Fruit fly (Drosophila melanogaster) whole organism, embryonic: ENCODE measurements around the gene UQCR-14.

ENCODE experiments used
- ATbp ChIP-seq: fragments of 200-800 bp; sonication (Bioruptor generic); optimal IDR thresholded peaks from 2 replicates; lab custom pipeline; 2017; ENCODE audit warnings: missing biosample characterization, mild to moderate bottlenecking, missing genetic modification characterization, missing genetic modification reagents
- CG11560 ChIP-seq: fragments of 200-800 bp; sonication (Bioruptor generic); IDR thresholded peaks from 3 replicates; pipeline ENCODE4 v1.3.6; 2022; ENCODE audit warnings: missing biosample characterization, missing genetic modification characterization
- CG12155 ChIP-seq: fragments of 200-800 bp; sonication (Bioruptor generic); optimal IDR thresholded peaks from 3 replicates; lab custom pipeline; 2016; ENCODE audit warnings: missing biosample characterization, missing genetic modification characterization
- CG14014 ChIP-seq: fragments of 200-800 bp; sonication (Bioruptor generic); IDR thresholded peaks from 2 replicates; pipeline ENCODE4 v1.3.6; 2022; ENCODE audit warnings: missing biosample characterization, missing genetic modification characterization
- CG15601 ChIP-seq: fragments of 200-800 bp; sonication (Bioruptor generic); optimal IDR thresholded peaks from 3 replicates; lab custom pipeline; 2019; ENCODE audit warnings: missing biosample characterization, mild to moderate bottlenecking, missing genetic modification characterization, moderate library complexity
- CG17361 ChIP-seq: fragments of 200-800 bp; sonication (Bioruptor generic); IDR thresholded peaks from 3 replicates; pipeline ENCODE4 v1.3.6; 2022; ENCODE audit warnings: missing biosample characterization, missing genetic modification characterization
- CG18599 ChIP-seq: fragments of 200-800 bp; sonication (Bioruptor generic); optimal IDR thresholded peaks from 3 replicates; lab custom pipeline; 2017; ENCODE audit warnings: missing biosample characterization, missing genetic modification characterization, mild to moderate bottlenecking, moderate library complexity, missing genetic modification reagents
- CG18619 ChIP-seq: fragments of 200-800 bp; sonication (Bioruptor generic); optimal IDR thresholded peaks from 3 replicates; lab custom pipeline; 2017; ENCODE audit warnings: missing biosample characterization, mild to moderate bottlenecking, missing genetic modification characterization
- CG2712 ChIP-seq: fragments of 200-800 bp; optimal IDR thresholded peaks from 3 replicates; lab custom pipeline; 2019; ENCODE audit warnings: missing biosample characterization, mild to moderate bottlenecking, missing genetic modification characterization, moderate library complexity
- CG2875 ChIP-seq: fragments of 200-800 bp; sonication (Bioruptor generic); optimal IDR thresholded peaks from 2 replicates; lab custom pipeline; 2017; ENCODE audit warnings: missing biosample characterization, mild to moderate bottlenecking, missing genetic modification characterization, missing genetic modification reagents
- CG30020 ChIP-seq: fragments of 200-800 bp; optimal IDR thresholded peaks from 2 replicates; lab custom pipeline; 2019; ENCODE audit warnings: missing biosample characterization, mild to moderate bottlenecking, missing genetic modification characterization, moderate library complexity
- CG31441 ChIP-seq: fragments of 200-800 bp; sonication (Bioruptor generic); IDR thresholded peaks from 2 replicates; pipeline ENCODE4 v1.3.6; 2022; ENCODE audit warnings: missing biosample characterization, missing genetic modification characterization
- CG3281 ChIP-seq: fragments of 200-800 bp; sonication (Bioruptor generic); optimal IDR thresholded peaks from 3 replicates; lab custom pipeline; 2017; ENCODE audit warnings: missing biosample characterization, mild to moderate bottlenecking, missing genetic modification characterization
- CG3407 ChIP-seq: fragments of 200-800 bp; sonication (Bioruptor generic); optimal IDR thresholded peaks from 2 replicates; lab custom pipeline; 2018; ENCODE audit warnings: missing biosample characterization, mild to moderate bottlenecking, missing genetic modification characterization
- CG4730 ChIP-seq: fragments of 200-800 bp; sonication (Bioruptor generic); IDR thresholded peaks from 2 replicates; pipeline ENCODE4 v1.3.6; 2022; ENCODE audit warnings: missing biosample characterization, missing genetic modification characterization
- CG6683 ChIP-seq: fragments of 200-800 bp; sonication (Bioruptor generic); optimal IDR thresholded peaks from 2 replicates; lab custom pipeline; 2017; ENCODE audit warnings: missing biosample characterization, mild to moderate bottlenecking, missing genetic modification characterization, missing genetic modification reagents
- CG6791 ChIP-seq: fragments of 200-800 bp; sonication (Bioruptor generic); IDR thresholded peaks from 3 replicates; pipeline ENCODE4 v1.3.6; 2022; ENCODE audit warnings: missing biosample characterization, missing genetic modification characterization; ENCODE audit not compliant: partially characterized antibody
- CG8290 ChIP-seq, 3 experiments: fragments of 200-800 bp; sonication (Bioruptor generic); optimal IDR thresholded peaks; 2 replicates each; lab custom pipeline; 2016 to 2019; ENCODE audit warnings: missing biosample characterization in 3 of 3, missing genetic modification characterization in 3 of 3, mild to moderate bottlenecking in 2 of 3, moderate library complexity in 1 of 3
- CG8944 ChIP-seq: fragments of 200-800 bp; sonication (Bioruptor generic); optimal IDR thresholded peaks from 3 replicates; lab custom pipeline; 2016; ENCODE audit warnings: missing biosample characterization, missing genetic modification characterization
- CkIIα-i1 ChIP-seq: fragments of 200-800 bp; sonication (Bioruptor generic); IDR thresholded peaks from 2 replicates; pipeline ENCODE4 v1.3.6; 2022; ENCODE audit warnings: missing biosample characterization, missing genetic modification characterization
- Deaf1 ChIP-seq: fragments of 200-800 bp; optimal IDR thresholded peaks from 3 replicates; lab custom pipeline; 2019; ENCODE audit warnings: missing biosample characterization, mild to moderate bottlenecking, missing genetic modification characterization, moderate library complexity
- E2f2 ChIP-seq: fragments of 200-800 bp; sonication (Bioruptor generic); IDR thresholded peaks from 2 replicates; pipeline ENCODE4 v1.3.6; 2022; ENCODE audit warnings: missing biosample characterization, missing genetic modification characterization
- Hr78 ChIP-seq, 2 experiments: fragments of 200-800 bp in 1 of 2; fragments of >200 bp in 1 of 2; sonication (Bioruptor generic) in 1 of 2; optimal IDR thresholded peaks; 2 replicates each; lab custom pipeline; 2017 to 2019; ENCODE audit warnings: missing biosample characterization in 2 of 2, missing genetic modification characterization in 2 of 2, mild to moderate bottlenecking in 1 of 2, moderate library complexity in 1 of 2
- Hsf ChIP-seq: fragments of 200-800 bp; sonication (Bioruptor generic); optimal IDR thresholded peaks from 3 replicates; lab custom pipeline; 2016; ENCODE audit warnings: missing biosample characterization, missing genetic modification characterization
- Jarid2 ChIP-seq: fragments of 200-800 bp; sonication (Bioruptor generic); optimal IDR thresholded peaks from 3 replicates; lab custom pipeline; 2017; ENCODE audit warnings: mild to moderate bottlenecking, missing biosample characterization, missing genetic modification reagents, missing genetic modification characterization
- MBD-R2 ChIP-seq: fragments of 200-800 bp; sonication (Bioruptor generic); IDR thresholded peaks from 2 replicates; pipeline ENCODE4 v1.3.6; 2022; ENCODE audit warnings: missing biosample characterization, missing genetic modification characterization
- Max ChIP-seq: fragments of 200-800 bp; sonication (Bioruptor generic); optimal IDR thresholded peaks from 2 replicates; lab custom pipeline; 2016; ENCODE audit warnings: missing biosample characterization, mild to moderate bottlenecking, missing genetic modification characterization
- NfI ChIP-seq: fragments of 200-800 bp; sonication (Bioruptor generic); optimal IDR thresholded peaks from 3 replicates; lab custom pipeline; 2018; ENCODE audit warnings: missing biosample characterization, mild to moderate bottlenecking, missing genetic modification characterization, moderate library complexity
- Opbp ChIP-seq: fragments of 200-800 bp; sonication (Bioruptor generic); IDR thresholded peaks from 3 replicates; pipeline ENCODE4 v1.3.6; 2022; ENCODE audit warnings: missing biosample characterization, missing genetic modification characterization; ENCODE audit not compliant: partially characterized antibody
- Spps ChIP-seq: fragments of 200-800 bp; sonication (Bioruptor generic); optimal IDR thresholded peaks from 2 replicates; lab custom pipeline; 2018; ENCODE audit warnings: missing biosample characterization, mild to moderate bottlenecking, missing genetic modification characterization
- Sry-δ ChIP-seq: fragments of 200-800 bp; sonication (Bioruptor generic); optimal IDR thresholded peaks from 2 replicates; lab custom pipeline; 2016; ENCODE audit warnings: missing biosample characterization, missing genetic modification characterization
- Trl ChIP-seq, 3 experiments: fragments of >200 bp in 2 of 3; fragments of 200-800 bp in 1 of 3; sonication (Bioruptor generic) in 1 of 3; optimal IDR thresholded peaks; 2 replicates in 1 of 3; 3 replicates in 2 of 3; lab custom pipeline; 2016 to 2017; ENCODE audit warnings: missing biosample characterization in 1 of 3, missing genetic modification characterization in 1 of 3
- ato ChIP-seq: fragments of 200-800 bp; sonication (Bioruptor generic); IDR thresholded peaks from 2 replicates; pipeline ENCODE4 v1.3.6; 2022; ENCODE audit warnings: missing biosample characterization, missing genetic modification characterization; ENCODE audit not compliant: partially characterized antibody
- cato ChIP-seq: fragments of 200-800 bp; sonication (Bioruptor generic); optimal IDR thresholded peaks from 2 replicates; lab custom pipeline; 2016; ENCODE audit warnings: missing biosample characterization, missing genetic modification characterization, borderline replicate concordance
- crp ChIP-seq, 2 experiments: fragments of 200-800 bp; sonication (Bioruptor generic); optimal IDR thresholded peaks; 2 replicates in 1 of 2; 3 replicates in 1 of 2; lab custom pipeline; 2017; ENCODE audit warnings: missing biosample characterization in 2 of 2, missing genetic modification characterization in 2 of 2, mild to moderate bottlenecking in 1 of 2, moderate library complexity in 1 of 2
- en ChIP-seq: fragments of 200-800 bp; sonication (Bioruptor generic); optimal IDR thresholded peaks from 2 replicates; lab custom pipeline; 2016; ENCODE audit warnings: missing biosample characterization, missing genetic modification characterization
- ftz-f1 ChIP-seq: fragments of 200-800 bp; sonication (Bioruptor generic); optimal IDR thresholded peaks from 2 replicates; lab custom pipeline; 2016; ENCODE audit warnings: missing biosample characterization, missing genetic modification characterization
- gem ChIP-seq: fragments of 200-800 bp; sonication (Bioruptor generic); optimal IDR thresholded peaks from 2 replicates; lab custom pipeline; 2019; ENCODE audit warnings: missing biosample characterization, mild to moderate bottlenecking, missing genetic modification characterization, moderate library complexity
- ind ChIP-seq: fragments of 200-800 bp; sonication (Bioruptor generic); optimal IDR thresholded peaks from 3 replicates; lab custom pipeline; 2016; ENCODE audit warnings: missing biosample characterization, missing genetic modification characterization
- kay ChIP-seq: fragments of 200-800 bp; sonication (Bioruptor generic); optimal IDR thresholded peaks from 2 replicates; lab custom pipeline; 2016; ENCODE audit warnings: missing biosample characterization, missing genetic modification characterization
- lbe ChIP-seq: fragments of 200-800 bp; sonication (Bioruptor generic); optimal IDR thresholded peaks from 2 replicates; lab custom pipeline; 2016; ENCODE audit warnings: missing biosample characterization, mild to moderate bottlenecking, missing genetic modification characterization
- pfk ChIP-seq: fragments of 200-800 bp; sonication (Bioruptor generic); optimal IDR thresholded peaks from 2 replicates; lab custom pipeline; 2018; ENCODE audit warnings: missing biosample characterization, mild to moderate bottlenecking, missing genetic modification characterization, moderate library complexity
- psq ChIP-seq: fragments of 200-800 bp; sonication (Bioruptor generic); optimal IDR thresholded peaks from 2 replicates; lab custom pipeline; 2017; ENCODE audit warnings: missing biosample characterization, missing genetic modification characterization
- run ChIP-seq: fragments of 200-800 bp; sonication (Bioruptor generic); optimal IDR thresholded peaks from 3 replicates; lab custom pipeline; 2018; ENCODE audit warnings: missing biosample characterization, mild to moderate bottlenecking, missing genetic modification characterization
- unc-4 ChIP-seq: fragments of 200-800 bp; sonication (Bioruptor generic); IDR thresholded peaks from 2 replicates; pipeline ENCODE4 v1.3.6; 2022; ENCODE audit warnings: missing biosample characterization, missing genetic modification characterization; ENCODE audit not compliant: partially characterized antibody
- unpg ChIP-seq: fragments of 200-800 bp; sonication (Bioruptor generic); optimal IDR thresholded peaks from 3 replicates; lab custom pipeline; 2018; ENCODE audit warnings: missing biosample characterization, mild to moderate bottlenecking, missing genetic modification characterization, moderate library complexity

Gene UQCR-14

dm6 chrX:16313078-16313875 lies 27.2 kb downstream of the UQCR-14 start, which contains the start of the genes CG9915 and SWIP:
Gene CG9915, minus strand, starts transcription at chrX:16313138.
Gene SWIP, plus strand, starts transcription at chrX:16313709.
- TF ChIP-seq pfk (GFP tag; lab: Kevin White, UChicago) (peak; percentile 97), Opbp (GFP tag; lab: Robert Waterston, UW) (peak; percentile 79; the same call in 2 of the 3 replicates), kay (no peak), Spps (tag; lab: Kevin White, UChicago) (no peak), crp (GFP tag; optimal IDR thresholded peaks at IDR 0.05; lab: Kevin White, UChicago) (no peak), CG11560 (tag; lab: Robert Waterston, UW) (no peak), CG6791 (GFP tag; lab: Robert Waterston, UW) (peak; percentile 74), ATbp (GFP tag; lab: Kevin White, UChicago) (no peak), CG30020 (peak; percentile 95), NfI (GFP tag; lab: Kevin White, UChicago) (no peak), MBD-R2 (GFP tag; lab: Robert Waterston, UW) (peak; percentile 27; the same call in 1 of the 2 replicates), unpg (GFP tag; lab: Kevin White, UChicago) (peak; percentile 7), ato (GFP tag; lab: Robert Waterston, UW) (peak; percentile 87), CG2712 (tag; lab: Kevin White, UChicago) (peak; percentile 12), Hsf (GFP tag; lab: Kevin White, UChicago) (no peak), unc-4 (0 out of 2 replicates have a peak, but pooled peaks have one; percentile 46), ftz-f1 (GFP tag; lab: Kevin White, UChicago) (no peak), CG8290 (GFP tag; optimal IDR thresholded peaks at IDR 0.05; lab: Kevin White, UChicago) (peak; percentile 50), CG8290 (tag; optimal IDR thresholded peaks at IDR 0.05; lab: Kevin White, UChicago) (peak in 1 of 2 experiments; percentile 47), Deaf1 (tag; lab: Kevin White, UChicago) (peak; percentile 41), Trl (optimal IDR thresholded peaks at IDR 0.05; lab: Kevin White, UChicago) (no peak), Trl (GFP tag; optimal IDR thresholded peaks at IDR 0.05; lab: Kevin White, UChicago) (no peak), lbe (GFP tag; lab: Kevin White, UChicago) (no peak), CG3407 (GFP tag; lab: Kevin White, UChicago) (no peak), CG14014 (GFP tag; lab: Robert Waterston, UW) (no peak; the same call in 1 of the 2 replicates), CG18599 (no peak), CG17361 (GFP tag; lab: Robert Waterston, UW) (peak; percentile 46; the same call in 1 of the 3 replicates), CG8944 (no peak), CG4730 (GFP tag; lab: Robert Waterston, UW) (no peak), CG2875 (GFP tag; lab: Kevin White, UChicago) (no peak), CG15601 (tag; lab: Kevin White, UChicago) (no peak), CG18619 (GFP tag; lab: Kevin White, UChicago) (peak; percentile 12), CkIIα-i1 (no peak), gem (tag; lab: Kevin White, UChicago) (peak; percentile 40), cato (GFP tag; lab: Kevin White, UChicago) (no peak), run (tag; lab: Kevin White, UChicago) (no peak), E2f2 (peak; percentile 48), ind (GFP tag; lab: Kevin White, UChicago) (no peak), Hr78 (GFP tag; optimal IDR thresholded peaks at IDR 0.05; lab: Kevin White, UChicago) (no peak), Max (peak; percentile 21), psq (GFP tag; lab: Kevin White, UChicago) (no peak), Sry-δ (GFP tag; lab: Kevin White, UChicago) (peak; percentile 53), Jarid2 (GFP tag; lab: Kevin White, UChicago) (no peak), CG6683 (GFP tag; lab: Kevin White, UChicago) (no peak), CG12155 (GFP tag; lab: Kevin White, UChicago) (no peak), CG31441 (GFP tag; lab: Robert Waterston, UW) (0 out of 2 replicates have a peak, but pooled peaks have one; percentile 14), en (GFP tag; lab: Kevin White, UChicago) (no peak), CG3281 (GFP tag; lab: Kevin White, UChicago) (peak; percentile 27)
